Worm (Caenorhabditis elegans) whole organism, early embryonic: ENCODE measurements around the gene bbs-5.

Experiments used
- aly-1 ChIP-seq: sonication (generic microtip); optimal IDR thresholded peaks from 2 replicates; lab custom pipeline; 2016; ENCODE audit warnings: missing genetic modification characterization, missing compliant biosample characterization
- ama-1 ChIP-seq: fragments of 150-350 bp; optimal IDR thresholded peaks from 2 replicates; lab custom pipeline; 2014
- ceh-13 ChIP-seq: fragments of 200-800 bp; sonication (Bioruptor generic); optimal IDR thresholded peaks from 2 replicates; lab custom pipeline; 2018; ENCODE audit warnings: mild to moderate bottlenecking, missing genetic modification characterization, missing compliant biosample characterization
- flt-1 ChIP-seq: fragments of 200-800 bp; sonication (Bioruptor generic); IDR thresholded peaks from 2 replicates; pipeline ENCODE4 v1.3.6; 2022; ENCODE audit warnings: missing genetic modification characterization, missing compliant biosample characterization
- pes-1 ChIP-seq: fragments of 200-800 bp; sonication (Bioruptor generic); IDR thresholded peaks from 2 replicates; pipeline ENCODE4 v1.3.6; 2022; ENCODE audit warnings: missing genetic modification reagents, missing genetic modification characterization, missing compliant biosample characterization
- tbx-11 ChIP-seq: fragments of 200-800 bp; sonication (Bioruptor generic); IDR thresholded peaks from 2 replicates; pipeline ENCODE4 v1.3.6; 2022; ENCODE audit warnings: missing genetic modification characterization, missing compliant biosample characterization
- tbx-37 ChIP-seq: fragments of 200-800 bp; sonication (Bioruptor generic); conservative IDR thresholded peaks from 2 replicates; pipeline ENCODE4 v1.3.6; 2022; ENCODE audit warnings: missing genetic modification reagents, missing genetic modification characterization, missing compliant biosample characterization

ce11 chrIII:10300078-10300477 is 38.5 kb upstream of the bbs-5 start, which contains the start of gene vglu-3:
- TF ChIP-seq ama-1 (lab: Kevin White, UChicago), result no peak
- TF ChIP-seq ceh-13 (GFP tag; lab: Kevin White, UChicago), result no peak
- TF ChIP-seq tbx-11 (GFP tag; lab: Robert Waterston, UW), result no peak
- no peak for TF ChIP-seq pes-1 (GFP tag; lab: Robert Waterston, UW)
- TF ChIP-seq flt-1 (GFP tag; lab: Robert Waterston, UW), result no peak
- TF ChIP-seq aly-1 (tag; lab: Kevin White, UChicago), result no peak
- no peak for TF ChIP-seq tbx-37 (GFP tag; lab: Robert Waterston, UW)
